Fruit fly (Drosophila melanogaster) whole organism, embryonic: ENCODE data around the gene IA-2.

Experiments used
- Aef1 ChIP-seq: fragments of 200-800 bp; sonication (Bioruptor generic); IDR thresholded peaks from 3 replicates; pipeline ENCODE4 v1.3.6; 2022; ENCODE audit warnings: missing biosample characterization, missing genetic modification characterization
- CG10209 ChIP-seq: fragments of 200-800 bp; sonication (Bioruptor generic); optimal IDR thresholded peaks from 3 replicates; lab custom pipeline; 2017; ENCODE audit warnings: missing biosample characterization, mild to moderate bottlenecking, missing genetic modification characterization, missing genetic modification reagents
- CG10431 ChIP-seq: fragments of 200-800 bp; sonication (Bioruptor generic); optimal IDR thresholded peaks from 3 replicates; lab custom pipeline; 2018; ENCODE audit warnings: missing biosample characterization, mild to moderate bottlenecking, missing genetic modification characterization
- CG11695 ChIP-seq: fragments of 200-800 bp; sonication (Bioruptor generic); IDR thresholded peaks from 3 replicates; pipeline ENCODE4 v1.3.6; 2022; ENCODE audit warnings: missing biosample characterization, missing genetic modification characterization
- CG12942 ChIP-seq: fragments of 200-800 bp; sonication (Bioruptor generic); optimal IDR thresholded peaks from 3 replicates; lab custom pipeline; 2016; ENCODE audit warnings: missing biosample characterization, missing genetic modification characterization
- CG17328 ChIP-seq: fragments of 200-800 bp; sonication (Bioruptor generic); IDR thresholded peaks from 2 replicates; pipeline ENCODE4 v1.3.6; 2022; ENCODE audit warnings: missing biosample characterization, missing genetic modification characterization
- CG17568 ChIP-seq: fragments of 200-800 bp; sonication (Bioruptor generic); optimal IDR thresholded peaks from 2 replicates; lab custom pipeline; 2018; ENCODE audit warnings: missing biosample characterization, mild to moderate bottlenecking, missing genetic modification characterization, moderate library complexity
- CG17912 ChIP-seq: fragments of 200-800 bp; sonication (Bioruptor generic); optimal IDR thresholded peaks from 2 replicates; lab custom pipeline; 2018; ENCODE audit warnings: missing biosample characterization, mild to moderate bottlenecking, missing genetic modification characterization
- CG18764 ChIP-seq: fragments of 200-800 bp; sonication (Bioruptor generic); optimal IDR thresholded peaks from 3 replicates; lab custom pipeline; 2016; ENCODE audit warnings: missing biosample characterization, missing genetic modification characterization
- CG2116 ChIP-seq: fragments of 200-800 bp; sonication (Bioruptor generic); optimal IDR thresholded peaks from 3 replicates; lab custom pipeline; 2018; ENCODE audit warnings: missing biosample characterization, mild to moderate bottlenecking, missing genetic modification characterization
- CG2120 ChIP-seq: fragments of 200-800 bp; sonication (Bioruptor generic); optimal IDR thresholded peaks from 3 replicates; lab custom pipeline; 2016; ENCODE audit warnings: missing biosample characterization, missing genetic modification characterization
- CG3407 ChIP-seq: fragments of 200-800 bp; sonication (Bioruptor generic); optimal IDR thresholded peaks from 2 replicates; lab custom pipeline; 2018; ENCODE audit warnings: missing biosample characterization, mild to moderate bottlenecking, missing genetic modification characterization
- CG4617 ChIP-seq: fragments of 200-800 bp; sonication (Bioruptor generic); optimal IDR thresholded peaks from 3 replicates; lab custom pipeline; 2016; ENCODE audit warnings: missing biosample characterization, missing genetic modification characterization, borderline replicate concordance
- CG4854 ChIP-seq: fragments of 200-800 bp; sonication (Bioruptor generic); optimal IDR thresholded peaks from 2 replicates; lab custom pipeline; 2016; ENCODE audit warnings: missing biosample characterization, missing genetic modification characterization, inconsistent platforms
- CG7745 ChIP-seq: fragments of 200-800 bp; sonication (Bioruptor generic); optimal IDR thresholded peaks from 2 replicates; lab custom pipeline; 2018; ENCODE audit warnings: missing biosample characterization, mild to moderate bottlenecking, missing genetic modification characterization, moderate library complexity
- CG8089 ChIP-seq: fragments of 200-800 bp; sonication (Bioruptor generic); optimal IDR thresholded peaks from 3 replicates; lab custom pipeline; 2016; ENCODE audit warnings: missing biosample characterization, missing genetic modification characterization
- Dad ChIP-seq: fragments of 200-800 bp; sonication (Bioruptor generic); optimal IDR thresholded peaks from 3 replicates; lab custom pipeline; 2016; ENCODE audit warnings: missing biosample characterization, missing genetic modification characterization
- Fer2 ChIP-seq: fragments of 200-800 bp; sonication (Bioruptor generic); optimal IDR thresholded peaks from 2 replicates; lab custom pipeline; 2018; ENCODE audit warnings: missing biosample characterization, mild to moderate bottlenecking, missing genetic modification characterization, moderate library complexity
- Fer3 ChIP-seq: fragments of 200-800 bp; sonication (Bioruptor generic); optimal IDR thresholded peaks from 2 replicates; lab custom pipeline; 2018; ENCODE audit warnings: missing biosample characterization, mild to moderate bottlenecking, missing genetic modification characterization, moderate library complexity
- HLH4C ChIP-seq: fragments of 200-800 bp; sonication (Bioruptor generic); IDR thresholded peaks from 3 replicates; pipeline ENCODE4 v1.3.6; 2022; ENCODE audit warnings: missing biosample characterization, missing genetic modification characterization; ENCODE audit not compliant: partially characterized antibody
- HLH54F ChIP-seq: fragments of 200-800 bp; sonication (Bioruptor generic); optimal IDR thresholded peaks from 3 replicates; lab custom pipeline; 2016; ENCODE audit warnings: missing biosample characterization, missing genetic modification characterization
- Hey ChIP-seq: fragments of 200-800 bp; sonication (Bioruptor generic); optimal IDR thresholded peaks from 3 replicates; lab custom pipeline; 2018; ENCODE audit warnings: missing biosample characterization, mild to moderate bottlenecking, missing genetic modification characterization
- Hmx ChIP-seq: fragments of 200-800 bp; sonication (Bioruptor generic); optimal IDR thresholded peaks from 2 replicates; lab custom pipeline; 2016; ENCODE audit warnings: missing biosample characterization, missing genetic modification characterization
- Meics ChIP-seq: fragments of 200-800 bp; sonication (Bioruptor generic); optimal IDR thresholded peaks from 2 replicates; lab custom pipeline; 2017; ENCODE audit warnings: missing biosample characterization, mild to moderate bottlenecking, missing genetic modification characterization
- Sin3A ChIP-seq: fragments of >200 bp; optimal IDR thresholded peaks from 2 replicates; lab custom pipeline; 2018
- cg ChIP-seq: fragments of 200-800 bp; sonication (Bioruptor generic); optimal IDR thresholded peaks from 3 replicates; lab custom pipeline; 2019; ENCODE audit warnings: missing biosample characterization, mild to moderate bottlenecking, missing genetic modification characterization, moderate library complexity
- chif ChIP-seq, 2 experiments: fragments of 200-800 bp; sonication (Bioruptor generic); optimal IDR thresholded peaks; 3 replicates each; lab custom pipeline; 2016; ENCODE audit warnings: missing biosample characterization in 2 of 2, missing genetic modification characterization in 2 of 2
- chinmo ChIP-seq: fragments of 200-800 bp; sonication (Bioruptor generic); IDR thresholded peaks from 4 replicates; pipeline ENCODE4 v1.3.6; 2022; ENCODE audit warnings: missing biosample characterization, missing genetic modification characterization; ENCODE audit not compliant: partially characterized antibody
- chn ChIP-seq: fragments of 200-800 bp; sonication (Bioruptor generic); optimal IDR thresholded peaks from 2 replicates; lab custom pipeline; 2016; ENCODE audit warnings: missing biosample characterization, missing genetic modification characterization
- da ChIP-seq: fragments of 200-800 bp; sonication (Bioruptor generic); optimal IDR thresholded peaks from 2 replicates; lab custom pipeline; 2016; ENCODE audit warnings: missing biosample characterization, missing genetic modification characterization
- dysf ChIP-seq: fragments of 200-800 bp; sonication (Bioruptor generic); IDR thresholded peaks from 3 replicates; pipeline ENCODE4 v1.3.6; 2022; ENCODE audit warnings: missing biosample characterization, missing genetic modification characterization
- en ChIP-seq: fragments of 200-800 bp; sonication (Bioruptor generic); optimal IDR thresholded peaks from 2 replicates; lab custom pipeline; 2016; ENCODE audit warnings: missing biosample characterization, missing genetic modification characterization
- ftz-f1 ChIP-seq: fragments of 200-800 bp; sonication (Bioruptor generic); optimal IDR thresholded peaks from 2 replicates; lab custom pipeline; 2016; ENCODE audit warnings: missing biosample characterization, missing genetic modification characterization
- gcm2 ChIP-seq: fragments of 200-800 bp; sonication (Bioruptor generic); optimal IDR thresholded peaks from 2 replicates; lab custom pipeline; 2016; ENCODE audit warnings: missing biosample characterization, missing genetic modification characterization
- gem ChIP-seq: fragments of 200-800 bp; sonication (Bioruptor generic); optimal IDR thresholded peaks from 2 replicates; lab custom pipeline; 2019; ENCODE audit warnings: missing biosample characterization, mild to moderate bottlenecking, missing genetic modification characterization, moderate library complexity
- hb ChIP-seq: fragments of 200-800 bp; sonication (Bioruptor generic); IDR thresholded peaks from 3 replicates; pipeline ENCODE4 v1.3.6; 2022; ENCODE audit warnings: missing biosample characterization, missing genetic modification characterization; ENCODE audit not compliant: partially characterized antibody
- ind ChIP-seq: fragments of 200-800 bp; sonication (Bioruptor generic); optimal IDR thresholded peaks from 3 replicates; lab custom pipeline; 2016; ENCODE audit warnings: missing biosample characterization, missing genetic modification characterization
- jumu ChIP-seq: fragments of 200-800 bp; sonication (Bioruptor generic); optimal IDR thresholded peaks from 3 replicates; lab custom pipeline; 2016; ENCODE audit warnings: missing biosample characterization, missing genetic modification characterization
- kah ChIP-seq: fragments of 200-800 bp; sonication (Bioruptor generic); optimal IDR thresholded peaks from 2 replicates; lab custom pipeline; 2018; ENCODE audit warnings: missing biosample characterization, mild to moderate bottlenecking, missing genetic modification characterization
- kay ChIP-seq: fragments of 200-800 bp; sonication (Bioruptor generic); optimal IDR thresholded peaks from 2 replicates; lab custom pipeline; 2016; ENCODE audit warnings: missing biosample characterization, missing genetic modification characterization
- lov ChIP-seq, 2 experiments: fragments of 200-800 bp in 1 of 2; fragments of >200 bp in 1 of 2; sonication (Bioruptor generic) in 1 of 2; IDR thresholded peaks in 1 of 2; optimal IDR thresholded peaks in 1 of 2; 2 replicates in 1 of 2; 3 replicates in 1 of 2; pipeline versions ENCODE4 v1.3.6 to Lab custom; 2017 to 2022; ENCODE audit warnings: missing biosample characterization in 1 of 2, missing genetic modification characterization in 1 of 2
- nmo ChIP-seq: fragments of 200-800 bp; sonication (Bioruptor generic); optimal IDR thresholded peaks from 2 replicates; lab custom pipeline; 2018; ENCODE audit warnings: missing biosample characterization, mild to moderate bottlenecking, missing genetic modification characterization, moderate library complexity
- pnt ChIP-seq: fragments of 200-800 bp; sonication (Bioruptor generic); optimal IDR thresholded peaks from 3 replicates; lab custom pipeline; 2016; ENCODE audit warnings: missing biosample characterization, missing genetic modification characterization
- pros ChIP-seq: fragments of 200-800 bp; sonication (Bioruptor generic); optimal IDR thresholded peaks from 3 replicates; lab custom pipeline; 2019; ENCODE audit warnings: missing biosample characterization, mild to moderate bottlenecking, missing genetic modification characterization, moderate library complexity
- pzg ChIP-seq: fragments of 200-800 bp; sonication (Bioruptor generic); optimal IDR thresholded peaks from 3 replicates; lab custom pipeline; 2018; ENCODE audit warnings: missing biosample characterization, mild to moderate bottlenecking, missing genetic modification characterization, moderate library complexity
- ranshi ChIP-seq: fragments of 200-800 bp; sonication (Bioruptor generic); IDR thresholded peaks from 2 replicates; pipeline ENCODE4 v1.3.6; 2022; ENCODE audit warnings: missing biosample characterization, missing genetic modification characterization
- repo ChIP-seq: fragments of 200-800 bp; sonication (Bioruptor generic); optimal IDR thresholded peaks from 2 replicates; lab custom pipeline; 2016; ENCODE audit warnings: missing biosample characterization, missing genetic modification characterization
- sim ChIP-seq: fragments of 200-800 bp; sonication (Bioruptor generic); IDR thresholded peaks from 2 replicates; pipeline ENCODE4 v1.3.6; 2022; ENCODE audit warnings: missing biosample characterization, missing genetic modification characterization
- tgo ChIP-seq: fragments of 200-800 bp; sonication (Bioruptor generic); IDR thresholded peaks from 3 replicates; pipeline ENCODE4 v1.3.6; 2022; ENCODE audit warnings: missing biosample characterization, missing genetic modification characterization
- z ChIP-seq: fragments of 200-800 bp; sonication (Bioruptor generic); IDR thresholded peaks from 3 replicates; pipeline ENCODE4 v1.3.6; 2022; ENCODE audit warnings: missing biosample characterization, missing genetic modification characterization

Gene IA-2

dm6 chr2L:1077469-1077993 lies 29.7 kb upstream of the IA-2 start, which contains the start of the genes S and ast (continued):
- no peak for TF ChIP-seq CG4854 (GFP tag; lab: Kevin White, UChicago)
- TF ChIP-seq CG4617, result peak; percentile 71
- no peak for TF ChIP-seq CG12942
- no peak for TF ChIP-seq sim (GFP tag; lab: Robert Waterston, UW)
- TF ChIP-seq Hmx (GFP tag; lab: Kevin White, UChicago), result no peak
- peak; percentile 91 for TF ChIP-seq HLH4C (GFP tag; lab: Robert Waterston, UW)
- TF ChIP-seq ftz-f1 (GFP tag; lab: Kevin White, UChicago), result peak; percentile 33
- peak; percentile 82 for TF ChIP-seq Sin3A (lab: Kevin White, UChicago)
- no peak for TF ChIP-seq gem (tag; lab: Kevin White, UChicago)
- peak; percentile 97 for TF ChIP-seq hb (GFP tag; lab: Robert Waterston, UW)
- peak; percentile 20 for TF ChIP-seq CG17912 (GFP tag; lab: Kevin White, UChicago)
- TF ChIP-seq ind (GFP tag; lab: Kevin White, UChicago), result no peak
- TF ChIP-seq nmo (GFP tag; lab: Kevin White, UChicago), result peak; percentile 65
- TF ChIP-seq tgo (GFP tag; lab: Robert Waterston, UW), result no peak
- TF ChIP-seq HLH54F (GFP tag; lab: Kevin White, UChicago), result peak; percentile 34
- no peak for TF ChIP-seq Fer2 (tag; lab: Kevin White, UChicago)
- TF ChIP-seq Dad, result peak; percentile 11
- peak; percentile 58 for TF ChIP-seq CG2116 (GFP tag; lab: Kevin White, UChicago)
- TF ChIP-seq dysf (GFP tag; lab: Robert Waterston, UW), result 0 out of 3 replicates have a peak, but pooled peaks have one; percentile 27
- TF ChIP-seq CG11695 (GFP tag; lab: Robert Waterston, UW), result no peak
- TF ChIP-seq pnt (GFP tag; lab: Kevin White, UChicago), result no peak
- TF ChIP-seq Meics, result peak; percentile 45
- TF ChIP-seq Aef1 (GFP tag; lab: Robert Waterston, UW), result no peak
- TF ChIP-seq cg (GFP tag; lab: Kevin White, UChicago), result peak; percentile 16
- peak; percentile 33 for TF ChIP-seq jumu (GFP tag; lab: Kevin White, UChicago)
- TF ChIP-seq da, result no peak
- TF ChIP-seq CG2120 (GFP tag; lab: Kevin White, UChicago), result peak; percentile 19
- no peak for TF ChIP-seq gcm2 (GFP tag; lab: Kevin White, UChicago)
- TF ChIP-seq CG10431 (GFP tag; lab: Kevin White, UChicago), result no peak
- TF ChIP-seq CG7745 (tag; lab: Kevin White, UChicago), result no peak
- peak in 1 of 2 experiments; percentile 10 for TF ChIP-seq chif (GFP tag; optimal IDR thresholded peaks at IDR 0.05; lab: Kevin White, UChicago)
- no peak for TF ChIP-seq lov (optimal IDR thresholded peaks at IDR 0.05; lab: Kevin White, UChicago)
- no peak for TF ChIP-seq lov (GFP tag; IDR thresholded peaks at IDR 0.05; lab: Robert Waterston, UW)
- 0 out of 2 replicates have a peak, but pooled peaks have one; percentile 20 for TF ChIP-seq CG17328
- no peak for TF ChIP-seq CG17568
- TF ChIP-seq repo (GFP tag; lab: Kevin White, UChicago), result no peak
- TF ChIP-seq chinmo, result peak; percentile 90; the same call in 3 of the 4 replicates
- TF ChIP-seq CG8089 (GFP tag; lab: Kevin White, UChicago), result peak; percentile 38
- no peak for TF ChIP-seq kay
- peak; percentile 52 for TF ChIP-seq chn (GFP tag; lab: Kevin White, UChicago)
- TF ChIP-seq pzg, result peak; percentile 100
- TF ChIP-seq pros (GFP tag; lab: Kevin White, UChicago), result peak; percentile 49
- no peak for TF ChIP-seq Fer3 (tag; lab: Kevin White, UChicago)
- TF ChIP-seq en (GFP tag; lab: Kevin White, UChicago), result no peak
- TF ChIP-seq kah, result no peak
- TF ChIP-seq Hey (tag; lab: Kevin White, UChicago), result no peak
- TF ChIP-seq z (GFP tag; lab: Robert Waterston, UW), result no peak
- TF ChIP-seq ranshi (GFP tag; lab: Robert Waterston, UW), result peak; percentile 37; the same call in 1 of the 2 replicates
- no peak for TF ChIP-seq CG18764 (GFP tag; lab: Kevin White, UChicago)
- TF ChIP-seq CG10209, result no peak
- TF ChIP-seq CG3407 (GFP tag; lab: Kevin White, UChicago), result no peak
